Fruit fly (Drosophila melanogaster) whole organism, embryonic: ENCODE measurements around the gene CG10970.

Experiments used
- Atf6 ChIP-seq: fragments of 200-800 bp; sonication (Bioruptor generic); IDR thresholded peaks from 2 replicates; pipeline ENCODE4 v1.3.6; 2022; ENCODE audit warnings: missing biosample characterization, missing genetic modification characterization
- B-H2 ChIP-seq: fragments of 200-800 bp; sonication (Bioruptor generic); optimal IDR thresholded peaks from 2 replicates; lab custom pipeline; 2018; ENCODE audit warnings: missing biosample characterization, mild to moderate bottlenecking, missing genetic modification characterization
- BEAF-32 ChIP-seq: fragments of 200-800 bp; sonication (Bioruptor generic); optimal IDR thresholded peaks from 3 replicates; lab custom pipeline; 2017; ENCODE audit warnings: missing biosample characterization, missing genetic modification characterization, mild to moderate bottlenecking, moderate library complexity, missing genetic modification reagents
- Bdp1 ChIP-seq: fragments of 200-800 bp; sonication (Bioruptor generic); optimal IDR thresholded peaks from 3 replicates; lab custom pipeline; 2016; ENCODE audit warnings: missing biosample characterization, missing genetic modification characterization
- CG12155 ChIP-seq: fragments of 200-800 bp; sonication (Bioruptor generic); optimal IDR thresholded peaks from 3 replicates; lab custom pipeline; 2016; ENCODE audit warnings: missing biosample characterization, missing genetic modification characterization
- CG12659 ChIP-seq: fragments of 200-800 bp; sonication (Bioruptor generic); optimal IDR thresholded peaks from 3 replicates; lab custom pipeline; 2017; ENCODE audit warnings: mild to moderate bottlenecking, missing biosample characterization, missing genetic modification reagents, missing genetic modification characterization
- CG12744 ChIP-seq: fragments of 200-800 bp; sonication (Bioruptor generic); optimal IDR thresholded peaks from 2 replicates; lab custom pipeline; 2016; ENCODE audit warnings: missing biosample characterization, missing genetic modification characterization
- CG13624 ChIP-seq: fragments of 200-800 bp; sonication (Bioruptor generic); optimal IDR thresholded peaks from 2 replicates; lab custom pipeline; 2016; ENCODE audit warnings: missing biosample characterization, missing genetic modification characterization
- CG14965 ChIP-seq: fragments of 200-800 bp; sonication (Bioruptor generic); optimal IDR thresholded peaks from 2 replicates; lab custom pipeline; 2016; ENCODE audit warnings: missing biosample characterization, missing genetic modification characterization, borderline replicate concordance
- CG1529 ChIP-seq: fragments of 200-800 bp; sonication (Bioruptor generic); optimal IDR thresholded peaks from 3 replicates; lab custom pipeline; 2018; ENCODE audit warnings: missing biosample characterization, missing genetic modification characterization
- CG17186 ChIP-seq: fragments of 200-800 bp; sonication (Bioruptor generic); optimal IDR thresholded peaks from 3 replicates; lab custom pipeline; 2017; ENCODE audit warnings: missing biosample characterization, missing genetic modification reagents, missing genetic modification characterization
- CG17612 ChIP-seq: fragments of 200-800 bp; sonication (Bioruptor generic); IDR thresholded peaks from 2 replicates; pipeline ENCODE4 v1.3.6; 2022; ENCODE audit warnings: missing biosample characterization, missing genetic modification characterization
- CG17802 ChIP-seq: fragments of 200-800 bp; sonication (Bioruptor generic); optimal IDR thresholded peaks from 2 replicates; lab custom pipeline; 2018; ENCODE audit warnings: missing biosample characterization, mild to moderate bottlenecking, missing genetic modification characterization, moderate library complexity
- CG2116 ChIP-seq: fragments of 200-800 bp; sonication (Bioruptor generic); optimal IDR thresholded peaks from 3 replicates; lab custom pipeline; 2018; ENCODE audit warnings: missing biosample characterization, mild to moderate bottlenecking, missing genetic modification characterization
- CG2889 ChIP-seq: fragments of 200-800 bp; sonication (Bioruptor generic); IDR thresholded peaks from 3 replicates; pipeline ENCODE4 v1.3.6; 2022; ENCODE audit warnings: missing biosample characterization, missing genetic modification characterization
- CG31224 ChIP-seq: fragments of 200-800 bp; sonication (Bioruptor generic); IDR thresholded peaks from 2 replicates; pipeline ENCODE4 v1.3.6; 2022; ENCODE audit warnings: missing biosample characterization, missing genetic modification characterization
- CG32767 ChIP-seq: fragments of 200-800 bp; sonication (Bioruptor generic); IDR thresholded peaks from 2 replicates; pipeline ENCODE4 v1.3.6; 2022; ENCODE audit warnings: missing biosample characterization, missing genetic modification characterization
- CG33557 ChIP-seq: fragments of 200-800 bp; sonication (Bioruptor generic); optimal IDR thresholded peaks from 2 replicates; lab custom pipeline; 2019; ENCODE audit warnings: missing biosample characterization, mild to moderate bottlenecking, missing genetic modification characterization, moderate library complexity
- CG4360 ChIP-seq: fragments of 200-800 bp; sonication (Bioruptor generic); IDR thresholded peaks from 2 replicates; pipeline ENCODE4 v1.3.6; 2022; ENCODE audit warnings: missing biosample characterization, missing genetic modification characterization
- CG4854 ChIP-seq: fragments of 200-800 bp; sonication (Bioruptor generic); optimal IDR thresholded peaks from 2 replicates; lab custom pipeline; 2016; ENCODE audit warnings: missing biosample characterization, missing genetic modification characterization, inconsistent platforms
- CG6654 ChIP-seq: fragments of 200-800 bp; sonication (Bioruptor generic); optimal IDR thresholded peaks from 2 replicates; lab custom pipeline; 2017; ENCODE audit warnings: missing biosample characterization, mild to moderate bottlenecking, missing genetic modification characterization
- CG6683 ChIP-seq: fragments of 200-800 bp; sonication (Bioruptor generic); optimal IDR thresholded peaks from 2 replicates; lab custom pipeline; 2017; ENCODE audit warnings: missing biosample characterization, mild to moderate bottlenecking, missing genetic modification characterization, missing genetic modification reagents
- CG7372 ChIP-seq: fragments of 200-800 bp; sonication (Bioruptor generic); IDR thresholded peaks from 2 replicates; pipeline ENCODE4 v1.3.6; 2022; ENCODE audit warnings: missing biosample characterization, missing genetic modification characterization
- CG7928 ChIP-seq: fragments of 200-800 bp; sonication (Bioruptor generic); optimal IDR thresholded peaks from 2 replicates; lab custom pipeline; 2017; ENCODE audit warnings: missing biosample characterization, mild to moderate bottlenecking, missing genetic modification characterization
- CTCF ChIP-seq: fragments of 200-800 bp; sonication (Bioruptor generic); optimal IDR thresholded peaks from 2 replicates; lab custom pipeline; 2017; ENCODE audit warnings: missing biosample characterization, mild to moderate bottlenecking, missing genetic modification characterization, moderate library complexity
- D19A ChIP-seq: fragments of 200-800 bp; optimal IDR thresholded peaks from 3 replicates; lab custom pipeline; 2019; ENCODE audit warnings: missing biosample characterization, mild to moderate bottlenecking, missing genetic modification characterization, moderate library complexity
- Dad ChIP-seq: fragments of 200-800 bp; sonication (Bioruptor generic); optimal IDR thresholded peaks from 3 replicates; lab custom pipeline; 2016; ENCODE audit warnings: missing biosample characterization, missing genetic modification characterization
- E2f1 ChIP-seq: fragments of 200-800 bp; sonication (Bioruptor generic); IDR thresholded peaks from 2 replicates; pipeline ENCODE4 v1.3.6; 2022; ENCODE audit warnings: missing biosample characterization, missing genetic modification characterization
- HHEX ChIP-seq: fragments of 200-800 bp; sonication (Bioruptor generic); optimal IDR thresholded peaks from 3 replicates; lab custom pipeline; 2017; ENCODE audit warnings: missing biosample characterization, mild to moderate bottlenecking, missing genetic modification characterization, missing genetic modification reagents
- Lhr ChIP-seq: fragments of 200-800 bp; sonication (Bioruptor generic); optimal IDR thresholded peaks from 3 replicates; lab custom pipeline; 2017; ENCODE audit warnings: mild to moderate bottlenecking, missing biosample characterization, missing genetic modification reagents, missing genetic modification characterization
- MBD-R2 ChIP-seq: fragments of 200-800 bp; sonication (Bioruptor generic); IDR thresholded peaks from 2 replicates; pipeline ENCODE4 v1.3.6; 2022; ENCODE audit warnings: missing biosample characterization, missing genetic modification characterization
- MESR4 ChIP-seq: fragments of 200-800 bp; sonication (Bioruptor generic); optimal IDR thresholded peaks from 2 replicates; lab custom pipeline; 2018; ENCODE audit warnings: missing biosample characterization, mild to moderate bottlenecking, missing genetic modification characterization, moderate library complexity
- NFAT ChIP-seq: fragments of 200-800 bp; sonication (Bioruptor generic); IDR thresholded peaks from 2 replicates; pipeline ENCODE4 v1.3.6; 2022; ENCODE audit warnings: missing biosample characterization, missing genetic modification characterization
- Sox102F ChIP-seq: fragments of 200-800 bp; sonication (Bioruptor generic); optimal IDR thresholded peaks from 2 replicates; lab custom pipeline; 2018; ENCODE audit warnings: missing biosample characterization, mild to moderate bottlenecking, missing genetic modification characterization, moderate library complexity
- Sry-δ ChIP-seq: fragments of 200-800 bp; sonication (Bioruptor generic); optimal IDR thresholded peaks from 2 replicates; lab custom pipeline; 2016; ENCODE audit warnings: missing biosample characterization, missing genetic modification characterization
- aop ChIP-seq: fragments of 200-800 bp; sonication (Bioruptor generic); IDR thresholded peaks from 2 replicates; pipeline ENCODE4 v1.3.6; 2022; ENCODE audit warnings: missing biosample characterization, missing genetic modification characterization
- ara ChIP-seq: fragments of 200-800 bp; sonication (Bioruptor generic); IDR thresholded peaks from 2 replicates; pipeline ENCODE4 v1.3.6; 2022; ENCODE audit warnings: missing biosample characterization, missing genetic modification characterization
- ash1 ChIP-seq: fragments of 200-800 bp; sonication (Bioruptor generic); optimal IDR thresholded peaks from 2 replicates; lab custom pipeline; 2018; ENCODE audit warnings: missing biosample characterization, mild to moderate bottlenecking, missing genetic modification characterization
- crp ChIP-seq, 2 experiments: fragments of 200-800 bp; sonication (Bioruptor generic); optimal IDR thresholded peaks; 2 replicates in 1 of 2; 3 replicates in 1 of 2; lab custom pipeline; 2017; ENCODE audit warnings: missing biosample characterization in 2 of 2, missing genetic modification characterization in 2 of 2, mild to moderate bottlenecking in 1 of 2, moderate library complexity in 1 of 2
- hbn ChIP-seq: fragments of 200-800 bp; sonication (Bioruptor generic); IDR thresholded peaks from 2 replicates; pipeline ENCODE4 v1.3.6; 2022; ENCODE audit warnings: missing biosample characterization, missing genetic modification characterization; ENCODE audit not compliant: partially characterized antibody
- insv ChIP-seq, 2 experiments: fragments of 200-800 bp; sonication (Bioruptor generic); optimal IDR thresholded peaks; 3 replicates each; lab custom pipeline; 2016 to 2018; ENCODE audit warnings: missing biosample characterization in 2 of 2, missing genetic modification characterization in 2 of 2
- mam ChIP-seq: fragments of 200-800 bp; sonication (Bioruptor generic); optimal IDR thresholded peaks from 3 replicates; lab custom pipeline; 2016; ENCODE audit warnings: missing biosample characterization, missing genetic modification characterization
- pfk ChIP-seq: fragments of 200-800 bp; sonication (Bioruptor generic); optimal IDR thresholded peaks from 2 replicates; lab custom pipeline; 2018; ENCODE audit warnings: missing biosample characterization, mild to moderate bottlenecking, missing genetic modification characterization, moderate library complexity
- pzg ChIP-seq: fragments of 200-800 bp; sonication (Bioruptor generic); optimal IDR thresholded peaks from 3 replicates; lab custom pipeline; 2018; ENCODE audit warnings: missing biosample characterization, mild to moderate bottlenecking, missing genetic modification characterization, moderate library complexity
- ranshi ChIP-seq: fragments of 200-800 bp; sonication (Bioruptor generic); IDR thresholded peaks from 2 replicates; pipeline ENCODE4 v1.3.6; 2022; ENCODE audit warnings: missing biosample characterization, missing genetic modification characterization
- seq ChIP-seq: fragments of 200-800 bp; sonication (Bioruptor generic); IDR thresholded peaks from 2 replicates; pipeline ENCODE4 v1.3.6; 2022; ENCODE audit warnings: missing biosample characterization, missing genetic modification characterization
- stwl ChIP-seq: fragments of 200-800 bp; sonication (Bioruptor generic); optimal IDR thresholded peaks from 3 replicates; lab custom pipeline; 2018; ENCODE audit warnings: missing biosample characterization, mild to moderate bottlenecking, missing genetic modification characterization, moderate library complexity
- tna ChIP-seq: fragments of 200-800 bp; sonication (Bioruptor generic); IDR thresholded peaks from 2 replicates; pipeline ENCODE4 v1.3.6; 2022; ENCODE audit warnings: missing biosample characterization, missing genetic modification characterization; ENCODE audit not compliant: partially characterized antibody
- trem ChIP-seq: fragments of 200-800 bp; optimal IDR thresholded peaks from 3 replicates; lab custom pipeline; 2019; ENCODE audit warnings: missing biosample characterization, mild to moderate bottlenecking, missing genetic modification characterization, moderate library complexity
- z ChIP-seq: fragments of 200-800 bp; sonication (Bioruptor generic); IDR thresholded peaks from 3 replicates; pipeline ENCODE4 v1.3.6; 2022; ENCODE audit warnings: missing biosample characterization, missing genetic modification characterization

The CG10970 gene

dm6 chrX:9103308-9104185 lies 32.3 kb upstream of the CG10970 start, which contains the start of gene CG7766 (continued):
- TF ChIP-seq stwl (tag; lab: Kevin White, UChicago): peak; percentile 25
- peak; percentile 37 for TF ChIP-seq CG17186
- no peak for TF ChIP-seq CG17612 (GFP tag; lab: Robert Waterston, UW)
- no peak for TF ChIP-seq hbn (GFP tag; lab: Robert Waterston, UW)
- TF ChIP-seq CG4854 (GFP tag; lab: Kevin White, UChicago): no peak
- no peak for TF ChIP-seq CG14965
- TF ChIP-seq crp (GFP tag; optimal IDR thresholded peaks at IDR 0.05; lab: Kevin White, UChicago): no peak
- no peak for TF ChIP-seq CG2889
- peak; percentile 5 for TF ChIP-seq Sry-δ (GFP tag; lab: Kevin White, UChicago)
- TF ChIP-seq CG6654 (GFP tag; lab: Kevin White, UChicago): no peak
- TF ChIP-seq NFAT: no peak
- TF ChIP-seq trem: peak; percentile 15
- no peak for TF ChIP-seq CG32767 (GFP tag; lab: Robert Waterston, UW)
- TF ChIP-seq CG12155 (GFP tag; lab: Kevin White, UChicago): no peak
- TF ChIP-seq ara (GFP tag; lab: Robert Waterston, UW): no peak
- TF ChIP-seq CG1529 (GFP tag; lab: Kevin White, UChicago): no peak
- no peak for TF ChIP-seq CG13624 (GFP tag; lab: Kevin White, UChicago)
- TF ChIP-seq CG12659 (GFP tag; lab: Kevin White, UChicago): peak; percentile 41
- TF ChIP-seq CG12744 (GFP tag; lab: Kevin White, UChicago): no peak
- no peak for TF ChIP-seq CG17802 (tag; lab: Kevin White, UChicago)
- TF ChIP-seq pzg (GFP tag; lab: Kevin White, UChicago): peak; percentile 59
- TF ChIP-seq Sox102F: no peak
- TF ChIP-seq CG33557 (GFP tag; lab: Kevin White, UChicago): no peak
- no peak for TF ChIP-seq z (GFP tag; lab: Robert Waterston, UW)
- TF ChIP-seq seq (GFP tag; lab: Robert Waterston, UW): no peak
- no peak for TF ChIP-seq aop (GFP tag; lab: Robert Waterston, UW)
- TF ChIP-seq BEAF-32 (GFP tag; lab: Kevin White, UChicago): peak; percentile 35
- peak; percentile 34; the same call in 1 of the 2 replicates for TF ChIP-seq MBD-R2 (GFP tag; lab: Robert Waterston, UW)
- no peak for TF ChIP-seq D19A (tag; lab: Kevin White, UChicago)
- TF ChIP-seq mam (GFP tag; lab: Kevin White, UChicago): no peak
- no peak for TF ChIP-seq insv (GFP tag; optimal IDR thresholded peaks at IDR 0.05; lab: Kevin White, UChicago)
- TF ChIP-seq CTCF: peak; percentile 25
- TF ChIP-seq Atf6 (GFP tag; lab: Robert Waterston, UW): 0 out of 2 replicates have a peak, but pooled peaks have one; percentile 20
- TF ChIP-seq CG7372 (GFP tag; lab: Robert Waterston, UW): no peak
- peak; percentile 78 for TF ChIP-seq MESR4
- TF ChIP-seq CG31224: no peak
- no peak for TF ChIP-seq CG6683 (GFP tag; lab: Kevin White, UChicago)
- no peak for TF ChIP-seq B-H2 (GFP tag; lab: Kevin White, UChicago)
- no peak for TF ChIP-seq ash1 (GFP tag; lab: Kevin White, UChicago)
- no peak for TF ChIP-seq Lhr
- TF ChIP-seq ranshi (GFP tag; lab: Robert Waterston, UW): no peak
- TF ChIP-seq CG2116 (GFP tag; lab: Kevin White, UChicago): peak; percentile 13
- no peak for TF ChIP-seq HHEX (GFP tag; lab: Kevin White, UChicago)
- TF ChIP-seq E2f1 (GFP tag; lab: Robert Waterston, UW): no peak
- no peak for TF ChIP-seq Dad (GFP tag; lab: Kevin White, UChicago)
- peak; percentile 13; the same call in 1 of the 2 replicates for TF ChIP-seq tna (GFP tag; lab: Robert Waterston, UW)
- TF ChIP-seq CG7928 (GFP tag; lab: Kevin White, UChicago): no peak
- no peak for TF ChIP-seq pfk (GFP tag; lab: Kevin White, UChicago)
- TF ChIP-seq CG4360 (GFP tag; lab: Robert Waterston, UW): no peak
- no peak for TF ChIP-seq Bdp1 (GFP tag; lab: Kevin White, UChicago)
